Worm (Caenorhabditis elegans): ENCODE measurements around the gene egli-1.

egli-1 gene

DNA sequence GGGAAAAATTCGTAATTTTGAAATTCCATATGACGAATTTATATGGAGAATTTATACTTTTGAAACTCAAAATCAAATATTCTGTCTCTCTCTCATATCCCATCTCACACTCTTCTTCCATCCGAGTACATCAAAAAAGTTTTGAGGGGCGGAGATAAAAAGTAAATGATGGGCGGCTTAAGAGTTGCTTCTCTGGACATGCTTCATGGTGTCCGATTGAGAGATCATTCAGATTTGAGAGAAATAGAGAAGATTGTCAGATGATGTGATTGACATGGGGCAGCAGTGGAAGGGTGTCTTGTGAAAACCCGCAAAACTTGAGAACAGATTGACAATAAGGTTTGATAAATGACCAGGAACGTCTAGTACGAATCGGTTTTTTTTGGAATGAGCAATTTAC is 8.1 kb upstream of the egli-1 start:
- TF ChIP-seq ceh-44 (GFP tag; IDR thresholded peaks at IDR 0.05) (no peak), unc-62 (GFP tag; optimal IDR thresholded peaks at IDR 0.05 in 1 of 2) (peak in 1 of 2 experiments; percentile 97), unc-62 (tag; optimal IDR thresholded peaks at IDR 0.05) (no peak), hlh-30 (tag; optimal IDR thresholded peaks at IDR 0.05; ENCODE audit: insufficient read depth) (peak; percentile 6)

DNA sequence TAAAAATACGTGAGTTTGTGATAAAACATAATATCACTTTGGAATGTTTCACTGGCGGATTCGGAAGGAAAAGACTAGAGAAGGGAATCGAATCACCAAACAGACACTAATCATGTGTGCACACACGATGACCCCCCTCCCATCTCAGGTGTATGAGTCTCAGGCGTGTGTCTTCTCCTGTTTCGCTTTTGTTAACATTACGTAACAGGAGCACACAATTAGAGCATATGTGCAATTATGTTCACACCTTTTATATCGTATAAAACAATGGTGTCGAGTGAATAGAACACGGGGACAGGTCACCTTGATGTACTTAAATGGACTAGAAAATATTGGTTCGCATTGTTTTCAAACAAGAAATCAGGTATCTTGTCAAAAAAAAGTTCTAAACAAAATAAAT is 7.0 kb upstream of the egli-1 start:
- no peak for TF ChIP-seq ctbp-1 (GFP tag; IDR thresholded peaks at IDR 0.05)
- TF ChIP-seq aha-1 (tag): peak; percentile 85

DNA sequence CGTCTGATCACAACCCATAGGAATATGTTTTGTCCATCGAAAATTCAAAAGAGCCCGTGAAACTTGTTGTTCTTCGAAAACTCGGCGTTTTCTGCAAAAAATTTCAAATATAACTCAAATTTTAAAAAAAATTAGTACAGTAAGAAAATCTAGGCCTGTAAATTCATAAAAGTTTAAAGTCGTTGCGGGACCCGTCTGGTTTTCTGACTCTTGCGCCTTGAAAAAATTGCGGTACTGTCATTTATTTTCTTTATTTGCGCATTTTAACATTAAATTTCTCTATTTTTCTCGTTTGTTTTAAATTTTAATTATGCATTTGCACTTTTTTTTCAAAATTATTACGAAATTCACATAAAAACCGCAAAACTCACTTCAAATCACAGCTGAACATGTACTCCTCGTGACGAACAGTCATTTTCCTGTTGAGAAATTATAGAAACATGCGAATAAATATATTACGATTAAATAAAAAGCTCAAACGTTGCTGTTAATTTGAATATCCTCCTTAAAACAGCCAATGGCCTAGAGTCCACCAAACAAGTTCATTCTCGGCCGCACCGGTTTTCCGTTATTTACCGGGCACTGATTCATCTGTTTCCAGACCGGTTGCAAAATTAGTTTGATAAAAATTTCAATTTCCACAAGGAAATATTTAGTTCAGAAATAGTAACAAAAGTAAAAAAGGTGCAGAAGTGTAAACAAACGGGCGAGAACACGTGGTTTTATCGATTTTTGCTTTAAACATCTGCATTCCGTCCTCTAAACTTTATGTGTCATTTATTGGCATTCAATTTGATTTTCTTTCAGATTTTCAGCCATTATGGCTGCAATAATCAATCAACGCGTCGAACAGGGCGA is 4.5 kb upstream of the egli-1 start, which contains the start of the genes csa-1 and wdfy-2:
TSS of gene csa-1 (minus strand) at position 669 of the 858 bp plus-strand sequence.
TSS of gene wdfy-2 (plus strand) at position 808 of the 858 bp plus-strand sequence.
- no peak for TF ChIP-seq zfp-2 (tag; optimal IDR thresholded peaks at IDR 0.05)
- TF ChIP-seq nhr-11 (tag; optimal IDR thresholded peaks at IDR 0.05): no peak
- TF ChIP-seq mes-2 (tag; optimal IDR thresholded peaks at IDR 0.05; ENCODE audit: poor library complexity, severe bottlenecking): peak; percentile 66
- peak in 1 of 2 experiments; percentile 23 for TF ChIP-seq lsy-2 (tag; optimal IDR thresholded peaks at IDR 0.05)
- TF ChIP-seq aha-1 (tag): peak; percentile 74
- TF ChIP-seq dpl-1 (GFP tag; optimal IDR thresholded peaks at IDR 0.05): peak; percentile 61
- TF ChIP-seq mxl-3 (GFP tag; optimal IDR thresholded peaks at IDR 0.05): peak; percentile 26

DNA sequence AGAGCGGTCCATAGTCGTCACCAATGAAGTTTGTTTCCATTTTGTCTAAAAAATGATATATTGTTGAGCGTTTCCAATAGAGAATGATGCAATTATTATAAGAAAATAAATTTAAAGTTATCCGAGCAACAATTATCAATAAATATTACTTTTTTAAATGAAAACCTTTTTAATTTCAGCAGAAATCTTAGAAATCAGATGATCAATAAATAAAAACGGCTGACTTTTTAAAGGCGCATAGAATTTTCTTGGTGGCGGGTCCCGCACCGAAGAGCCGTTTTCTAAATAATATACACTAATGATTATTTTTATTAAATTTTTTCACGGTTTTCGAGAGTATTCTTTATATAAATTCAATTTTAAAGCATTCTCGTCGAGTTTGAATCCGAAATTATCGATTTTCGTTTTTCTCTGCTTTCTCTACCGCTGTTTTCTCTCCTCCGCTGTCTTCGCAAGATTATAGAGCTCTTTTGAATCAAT is 850 bp upstream of the egli-1 start, which contains the start of gene rab-39:
TSS of gene rab-39 (minus strand) at position 51 of the 480 bp plus-strand sequence.
- peak; percentile 82 for TF ChIP-seq hlh-30 (tag; optimal IDR thresholded peaks at IDR 0.05; ENCODE audit: insufficient read depth)
- peak in 1 of 2 experiments; percentile 69 for TF ChIP-seq lsy-2 (tag; optimal IDR thresholded peaks at IDR 0.05)
- peak; percentile 26 for TF ChIP-seq dpl-1 (GFP tag; optimal IDR thresholded peaks at IDR 0.05)
- no peak for TF ChIP-seq hmg-1.1 (GFP tag; IDR thresholded peaks at IDR 0.05)
- peak in 1 of 2 experiments; percentile 27 for TF ChIP-seq hif-1 (tag; optimal IDR thresholded peaks at IDR 0.05)
- peak; percentile 2 for TF ChIP-seq ces-1 (GFP tag; optimal IDR thresholded peaks at IDR 0.05)
- peak; percentile 53 for TF ChIP-seq hlh-11 (tag; optimal IDR thresholded peaks at IDR 0.05)
- no peak for TF ChIP-seq daf-12 (tag; optimal IDR thresholded peaks at IDR 0.05)
- TF ChIP-seq mes-2 (tag; optimal IDR thresholded peaks at IDR 0.05; ENCODE audit: poor library complexity, severe bottlenecking): peak; percentile 57
- peak; percentile 32 for TF ChIP-seq mep-1 (tag; optimal IDR thresholded peaks at IDR 0.05)
- TF ChIP-seq spr-1 (tag; optimal IDR thresholded peaks at IDR 0.05): no peak
- peak; percentile 16 for TF ChIP-seq rbr-2 (tag; optimal IDR thresholded peaks at IDR 0.05)

ce11 chrII:9324824-9325351 is 1.1 kb downstream of the egli-1 start, which contains the start of gene eat-3:
TSS of gene eat-3 (plus strand) at chrII:9324874.
- TF ChIP-seq daf-8 (GFP tag; IDR thresholded peaks at IDR 0.05): no peak
- no peak for TF ChIP-seq jun-1 (tag; optimal IDR thresholded peaks at IDR 0.05)
- TF ChIP-seq pha-4 (GFP tag; IDR thresholded peaks at IDR 0.05): no peak
- TF ChIP-seq pha-4 (tag; optimal IDR thresholded peaks at IDR 0.05): no peak
- no peak for TF ChIP-seq php-3 (GFP tag; IDR thresholded peaks at IDR 0.05)
- 0 out of 2 replicates have a peak, but pooled peaks have one; percentile 26 for TF ChIP-seq ctbp-1 (GFP tag; IDR thresholded peaks at IDR 0.05)
- TF ChIP-seq ama-1 (optimal IDR thresholded peaks at IDR 0.05): no peak
- TF ChIP-seq F10B5.3 (tag; optimal IDR thresholded peaks at IDR 0.05): no peak
- peak; percentile 33 for TF ChIP-seq hlh-11 (tag; optimal IDR thresholded peaks at IDR 0.05)
- TF ChIP-seq ces-1 (GFP tag; optimal IDR thresholded peaks at IDR 0.05): no peak
- peak; percentile 70 for TF ChIP-seq aha-1 (tag)
- TF ChIP-seq nhr-111 (GFP tag; optimal IDR thresholded peaks at IDR 0.05): no peak
- TF ChIP-seq lin-29 (GFP tag; IDR thresholded peaks at IDR 0.05): no peak
- TF ChIP-seq F49E8.2 (tag; optimal IDR thresholded peaks at IDR 0.05; ENCODE audit: borderline replicate concordance): no peak
- peak; percentile 42 for TF ChIP-seq mep-1 (tag; optimal IDR thresholded peaks at IDR 0.05)
- no peak for TF ChIP-seq zip-11 (GFP tag; IDR thresholded peaks at IDR 0.05)
- TF ChIP-seq lim-7 (GFP tag; IDR thresholded peaks at IDR 0.05): no peak
- no peak for TF ChIP-seq hlh-30 (tag; optimal IDR thresholded peaks at IDR 0.05; ENCODE audit: insufficient read depth)
- TF ChIP-seq ZK546.5 (tag; optimal IDR thresholded peaks at IDR 0.05): no peak
- TF ChIP-seq hif-1 (tag; optimal IDR thresholded peaks at IDR 0.05): peak in 1 of 2 experiments; percentile 53
- TF ChIP-seq lir-3 (tag; optimal IDR thresholded peaks at IDR 0.05): no peak
- TF ChIP-seq saeg-2 (GFP tag; IDR thresholded peaks at IDR 0.05): no peak
- peak; percentile 34 for TF ChIP-seq nhr-6 (tag; optimal IDR thresholded peaks at IDR 0.05)
- TF ChIP-seq spr-3 (GFP tag; optimal IDR thresholded peaks at IDR 0.05): no peak
- no peak for TF ChIP-seq lin-13 (GFP tag; optimal IDR thresholded peaks at IDR 0.05)
- no peak for TF ChIP-seq sdz-12 (GFP tag; optimal IDR thresholded peaks at IDR 0.05)
- no peak for TF ChIP-seq dpl-1 (GFP tag; optimal IDR thresholded peaks at IDR 0.05)
- peak in 1 of 2 experiments; percentile 59 for TF ChIP-seq lsy-2 (tag; optimal IDR thresholded peaks at IDR 0.05)
